Worm (Caenorhabditis elegans) whole organism, L4 larva: ENCODE results near the gene C11H1.7.

Experiments
- F44E2.7 ChIP-seq: fragments of 200-800 bp; sonication (Bioruptor generic); IDR thresholded peaks from 2 replicates; pipeline ENCODE4 v2.1.2; 2022; ENCODE audit warnings: missing genetic modification characterization, missing compliant biosample characterization
- F49E8.2 ChIP-seq: sonication (generic microtip); optimal IDR thresholded peaks from 2 replicates; lab custom pipeline; 2016; ENCODE audit warnings: missing compliant biosample characterization, mild to moderate bottlenecking, missing genetic modification characterization, borderline replicate concordance
- T26A8.4 ChIP-seq: fragments of 200-800 bp; sonication (Bioruptor generic); IDR thresholded peaks from 2 replicates; pipeline ENCODE4 v1.3.6; 2022; ENCODE audit warnings: missing genetic modification characterization, missing compliant biosample characterization
- ZK337.2 ChIP-seq: fragments of 200-800 bp; sonication (Bioruptor generic); IDR thresholded peaks from 2 replicates; pipeline ENCODE4 v1.3.6; 2022; ENCODE audit warnings: missing genetic modification reagents, missing genetic modification characterization, missing compliant biosample characterization
- aha-1 ChIP-seq: fragments of 150-350 bp; peaks from one replicate; lab custom pipeline; 2014; ENCODE audit warnings: missing biosample characterization, missing genetic modification characterization
- ceh-20 ChIP-seq: fragments of 200-800 bp; sonication (Bioruptor generic); IDR thresholded peaks from 2 replicates; pipeline ENCODE4 v1.3.6; 2022; ENCODE audit warnings: missing genetic modification reagents, missing genetic modification characterization, missing compliant biosample characterization
- ces-1 ChIP-seq: fragments of 150-350 bp; sonication (generic microtip); optimal IDR thresholded peaks from 4 replicates; lab custom pipeline; 2014; ENCODE audit warnings: missing biosample characterization, missing genetic modification reagents, missing genetic modification characterization
- ctbp-1 ChIP-seq: fragments of 200-800 bp; sonication (Bioruptor generic); IDR thresholded peaks from 2 replicates; pipeline ENCODE4 v1.3.6; 2022; ENCODE audit warnings: missing genetic modification reagents, missing genetic modification characterization, missing compliant biosample characterization
- daf-16 ChIP-seq, 3 experiments: sonication (generic microtip); optimal IDR thresholded peaks; 2 replicates each; lab custom pipeline; 2016 to 2017; ENCODE audit warnings: missing genetic modification characterization in 3 of 3, missing genetic modification reagents in 3 of 3, mild to moderate bottlenecking in 2 of 3, missing compliant biosample characterization in 2 of 3, missing biosample characterization in 1 of 3, moderate library complexity in 1 of 3
- dmd-9 ChIP-seq: fragments of 200-800 bp; sonication (Bioruptor generic); IDR thresholded peaks from 2 replicates; pipeline ENCODE4 v1.3.6; 2022; ENCODE audit warnings: missing genetic modification reagents, missing genetic modification characterization, missing compliant biosample characterization
- duxl-1 ChIP-seq: sonication (generic microtip); optimal IDR thresholded peaks from 2 replicates; lab custom pipeline; 2016; ENCODE audit warnings: mild to moderate bottlenecking, missing genetic modification characterization, moderate library complexity, missing compliant biosample characterization; ENCODE audit not compliant: poor library complexity
- dve-1 ChIP-seq: sonication (generic microtip); optimal IDR thresholded peaks from 2 replicates; lab custom pipeline; 2017; ENCODE audit warnings: antibody characterized with exemption, mild to moderate bottlenecking, missing genetic modification characterization, missing compliant biosample characterization; ENCODE audit not compliant: insufficient read depth
- egl-43 ChIP-seq: fragments of 200-800 bp; sonication (Bioruptor generic); IDR thresholded peaks from 2 replicates; pipeline ENCODE4 v1.3.6; 2022; ENCODE audit warnings: missing genetic modification reagents, missing genetic modification characterization, missing compliant biosample characterization
- fos-1 ChIP-seq: fragments of 150-350 bp; optimal IDR thresholded peaks from 2 replicates; lab custom pipeline; 2014; ENCODE audit warnings: missing biosample characterization, missing genetic modification characterization
- hif-1 ChIP-seq, 2 experiments: sonication (generic microtip); optimal IDR thresholded peaks; 2 replicates each; lab custom pipeline; 2016 to 2017; ENCODE audit warnings: missing compliant biosample characterization in 2 of 2, missing genetic modification characterization in 2 of 2, missing genetic modification reagents in 2 of 2, missing genotype in 2 of 2, mild to moderate bottlenecking in 1 of 2
- hlh-11 ChIP-seq: fragments of 200-800 bp; sonication (Bioruptor generic); optimal IDR thresholded peaks from 2 replicates; lab custom pipeline; 2018; ENCODE audit warnings: mild to moderate bottlenecking, missing genetic modification characterization, missing compliant biosample characterization
- hmg-1.1 ChIP-seq: fragments of 200-800 bp; sonication (Bioruptor generic); IDR thresholded peaks from 2 replicates; pipeline ENCODE4 v1.3.6; 2022; ENCODE audit warnings: missing genetic modification reagents, missing genetic modification characterization, missing compliant biosample characterization
- lin-1 ChIP-seq: fragments of 200-800 bp; sonication (Bioruptor generic); IDR thresholded peaks from 2 replicates; pipeline ENCODE4 v1.3.6; 2022; ENCODE audit warnings: missing genetic modification reagents, missing genetic modification characterization, missing compliant biosample characterization
- lin-13 ChIP-seq: fragments of 150-350 bp; optimal IDR thresholded peaks from 2 replicates; lab custom pipeline; 2014; ENCODE audit warnings: missing biosample characterization, missing genetic modification reagents, missing genetic modification characterization
- lin-15B ChIP-seq: fragments of 150-350 bp; sonication (generic microtip); optimal IDR thresholded peaks from 3 replicates; lab custom pipeline; 2014; ENCODE audit warnings: missing biosample characterization, missing genetic modification characterization
- lin-39 ChIP-seq: fragments of 150-350 bp; optimal IDR thresholded peaks from 2 replicates; lab custom pipeline; 2014; ENCODE audit warnings: missing biosample characterization, missing genetic modification reagents, missing genetic modification characterization
- lir-3 ChIP-seq: sonication (generic microtip); optimal IDR thresholded peaks from 2 replicates; lab custom pipeline; 2016; ENCODE audit warnings: mild to moderate bottlenecking, missing genetic modification characterization, missing compliant biosample characterization
- lsy-2 ChIP-seq, 2 experiments: fragments of 150-350 bp in 1 of 2; sonication (generic microtip) in 1 of 2; optimal IDR thresholded peaks; 2 replicates each; lab custom pipeline; 2014 to 2017; ENCODE audit warnings: missing biosample characterization in 2 of 2, missing genetic modification characterization in 2 of 2
- madf-9 ChIP-seq: fragments of 200-800 bp; sonication (Bioruptor generic); conservative IDR thresholded peaks from 2 replicates; pipeline ENCODE4 v1.3.6; 2022; ENCODE audit warnings: missing genetic modification reagents, missing genetic modification characterization, missing compliant biosample characterization
- mep-1 ChIP-seq: fragments of 150-350 bp; sonication (generic microtip); optimal IDR thresholded peaks from 3 replicates; lab custom pipeline; 2014; ENCODE audit warnings: missing biosample characterization, missing genetic modification characterization
- mes-2 ChIP-seq: sonication (generic microtip); optimal IDR thresholded peaks from 2 replicates; lab custom pipeline; 2016; ENCODE audit warnings: missing genotype, mild to moderate bottlenecking, missing genetic modification characterization, missing compliant biosample characterization; ENCODE audit not compliant: poor library complexity, severe bottlenecking
- nhr-10 ChIP-seq: fragments of 150-350 bp; optimal IDR thresholded peaks from 2 replicates; lab custom pipeline; 2014; ENCODE audit warnings: missing biosample characterization, missing genetic modification characterization
- nhr-11 ChIP-seq: fragments of 150-350 bp; optimal IDR thresholded peaks from 2 replicates; lab custom pipeline; 2014; ENCODE audit warnings: missing biosample characterization, missing genetic modification characterization
- nhr-25 ChIP-seq: sonication (generic microtip); optimal IDR thresholded peaks from 2 replicates; lab custom pipeline; 2017; ENCODE audit warnings: missing genetic modification characterization, mild to moderate bottlenecking, missing compliant biosample characterization, antibody characterized with exemption, moderate library complexity, borderline replicate concordance; ENCODE audit not compliant: insufficient read depth
- nhr-28 ChIP-seq: fragments of 150-350 bp; optimal IDR thresholded peaks from 2 replicates; lab custom pipeline; 2014; ENCODE audit warnings: missing biosample characterization, missing genetic modification characterization
- nhr-42 ChIP-seq: fragments of 200-800 bp; sonication (Bioruptor generic); IDR thresholded peaks from 2 replicates; pipeline ENCODE4 v1.3.6; 2022; ENCODE audit warnings: missing genetic modification characterization, missing compliant biosample characterization
- nhr-6 ChIP-seq: fragments of 150-350 bp; optimal IDR thresholded peaks from 2 replicates; lab custom pipeline; 2014; ENCODE audit warnings: missing biosample characterization, missing genetic modification characterization
- nhr-77 ChIP-seq: fragments of 150-350 bp; optimal IDR thresholded peaks from 2 replicates; lab custom pipeline; 2014; ENCODE audit warnings: missing biosample characterization, missing genetic modification characterization
- pha-4 ChIP-seq, 2 experiments: fragments of 150-350 bp in 1 of 2; fragments of 200-800 bp in 1 of 2; sonication (Bioruptor generic) in 1 of 2; IDR thresholded peaks in 1 of 2; optimal IDR thresholded peaks in 1 of 2; 2 replicates each; pipeline versions ENCODE4 v1.3.6 to Lab custom; 2014 to 2022; ENCODE audit warnings: missing genetic modification characterization in 2 of 2, missing genetic modification reagents in 2 of 2, missing biosample characterization in 1 of 2, missing compliant biosample characterization in 1 of 2
- rbr-2 ChIP-seq: sonication (generic microtip); optimal IDR thresholded peaks from 2 replicates; lab custom pipeline; 2016; ENCODE audit warnings: missing genotype, missing genetic modification characterization, missing compliant biosample characterization
- saeg-2 ChIP-seq: fragments of 200-800 bp; sonication (Bioruptor generic); IDR thresholded peaks from 2 replicates; pipeline ENCODE4 v1.3.6; 2022; ENCODE audit warnings: missing genetic modification reagents, missing genetic modification characterization, missing compliant biosample characterization
- set-16 ChIP-seq: fragments of 200-800 bp; sonication (Bioruptor generic); IDR thresholded peaks from 2 replicates; pipeline ENCODE4 v1.3.6; 2022; ENCODE audit warnings: missing genetic modification reagents, missing genetic modification characterization, missing compliant biosample characterization
- snpc-4 ChIP-seq: fragments of 150-350 bp; optimal IDR thresholded peaks from 2 replicates; lab custom pipeline; 2014; ENCODE audit warnings: missing biosample characterization, missing genetic modification characterization
- spr-1 ChIP-seq: sonication (generic microtip); optimal IDR thresholded peaks from 2 replicates; lab custom pipeline; 2016; ENCODE audit warnings: mild to moderate bottlenecking, missing genetic modification characterization, missing compliant biosample characterization
- tra-1 ChIP-seq: fragments of 200-800 bp; sonication (Bioruptor generic); IDR thresholded peaks from 2 replicates; pipeline ENCODE4 v1.3.6; 2022; ENCODE audit warnings: missing genetic modification reagents, missing genetic modification characterization, missing compliant biosample characterization
- unc-130 ChIP-seq: sonication (generic microtip); optimal IDR thresholded peaks from 2 replicates; lab custom pipeline; 2016; ENCODE audit warnings: missing genetic modification reagents, missing genetic modification characterization, missing compliant biosample characterization
- unc-62 ChIP-seq, 3 experiments: fragments of 150-350 bp in 1 of 3; sonication (generic microtip); optimal IDR thresholded peaks in 2 of 3; peaks in 1 of 3; 1 replicate in 1 of 3; 2 replicates in 2 of 3; lab custom pipeline; 2014 to 2017; ENCODE audit warnings: missing biosample characterization in 3 of 3, missing genetic modification characterization in 3 of 3, missing genetic modification reagents in 3 of 3, missing genotype in 1 of 3
- zfp-3 ChIP-seq: fragments of 200-800 bp; sonication (Bioruptor generic); conservative IDR thresholded peaks from 2 replicates; pipeline ENCODE4 v1.3.6; 2022; ENCODE audit warnings: missing genetic modification reagents, missing genetic modification characterization, missing compliant biosample characterization

The C11H1.7 gene

ce11 chrX:14292632-14293031, 34.6 kb upstream of the C11H1.7 start:
- TF ChIP-seq lin-39 (tag; lab: Kevin White, UChicago) (no peak), set-16 (GFP tag; lab: Robert Waterston, UW) (peak; percentile 22; the same call in 1 of the 2 replicates), daf-16 (GFP tag; optimal IDR thresholded peaks at IDR 0.05; lab: Kevin White, UChicago) (peak in 1 of 2 experiments; percentile 72), daf-16 (tag; optimal IDR thresholded peaks at IDR 0.05; lab: Kevin White, UChicago) (no peak), lin-15B (tag; lab: Kevin White, UChicago) (no peak), hlh-11 (tag; lab: Kevin White, UChicago) (peak; percentile 29), aha-1 (tag; lab: Kevin White, UChicago) (peak; percentile 47), nhr-11 (tag; lab: Kevin White, UChicago) (peak; percentile 19)

ce11 chrX:14296559-14296958, 30.6 kb upstream of the C11H1.7 start, which contains the start of gene madd-3:
madd-3 (minus strand) TSS chrX:14296659.
- TF ChIP-seq set-16 (GFP tag; lab: Robert Waterston, UW): no peak
- TF ChIP-seq pha-4 (GFP tag; IDR thresholded peaks at IDR 0.05; lab: Robert Waterston, UW): no peak
- TF ChIP-seq pha-4 (tag; optimal IDR thresholded peaks at IDR 0.05; lab: Kevin White, UChicago): no peak
- TF ChIP-seq nhr-10: no peak
- no peak for TF ChIP-seq snpc-4 (tag; lab: Kevin White, UChicago)
- no peak for TF ChIP-seq ctbp-1
- TF ChIP-seq madf-9 (GFP tag; lab: Robert Waterston, UW): no peak
- no peak for TF ChIP-seq egl-43 (GFP tag; lab: Robert Waterston, UW)
- TF ChIP-seq nhr-42 (GFP tag; lab: Robert Waterston, UW): no peak
- no peak for TF ChIP-seq nhr-11 (tag; lab: Kevin White, UChicago)
- TF ChIP-seq hmg-1.1: no peak
- TF ChIP-seq aha-1 (tag; lab: Kevin White, UChicago): no peak
- TF ChIP-seq, all 104 proteins: peak for 0

- TF ChIP-seq rbr-2 (tag; lab: Kevin White, UChicago): peak; percentile 78
- TF ChIP-seq lin-13 (GFP tag; lab: Kevin White, UChicago): no peak
- TF ChIP-seq egl-43 (GFP tag; lab: Robert Waterston, UW): peak; percentile 79
- peak; percentile 34 to 65 for TF ChIP-seq hif-1 (tag; optimal IDR thresholded peaks at IDR 0.05; lab: Kevin White, UChicago)
- peak; percentile 72 for TF ChIP-seq mes-2
- TF ChIP-seq lsy-2 (tag; optimal IDR thresholded peaks at IDR 0.05; lab: Kevin White, UChicago): peak; percentile 63 to 71
- no peak for TF ChIP-seq ZK337.2 (GFP tag; lab: Robert Waterston, UW)
- TF ChIP-seq nhr-6 (tag; lab: Kevin White, UChicago): peak; percentile 84
- TF ChIP-seq madf-9 (GFP tag; lab: Robert Waterston, UW): peak; percentile 46; the same call in 1 of the 2 replicates
- no peak for TF ChIP-seq zfp-3 (GFP tag; lab: Robert Waterston, UW)
- TF ChIP-seq ceh-20 (GFP tag; lab: Robert Waterston, UW): peak; percentile 79
- no peak for TF ChIP-seq unc-130
- no peak for TF ChIP-seq saeg-2
- TF ChIP-seq ces-1 (GFP tag; lab: Kevin White, UChicago): no peak
- peak; percentile 69 for TF ChIP-seq duxl-1 (tag; lab: Kevin White, UChicago)
- TF ChIP-seq spr-1: peak; percentile 31
- TF ChIP-seq T26A8.4: 0 out of 2 replicates have a peak, but pooled peaks have one; percentile 61
- no peak for TF ChIP-seq lir-3 (tag; lab: Kevin White, UChicago)
- peak; percentile 76 for TF ChIP-seq nhr-25 (tag; lab: Kevin White, UChicago)
- no peak for TF ChIP-seq fos-1 (tag; lab: Kevin White, UChicago)
- no peak for TF ChIP-seq F44E2.7 (GFP tag; lab: Robert Waterston, UW)
- TF ChIP-seq unc-62 (GFP tag; optimal IDR thresholded peaks at IDR 0.05 in 1 of 2; lab: Kevin White, UChicago): peak in 1 of 2 experiments; percentile 99
- TF ChIP-seq unc-62 (tag; optimal IDR thresholded peaks at IDR 0.05; lab: Kevin White, UChicago): no peak
- no peak for TF ChIP-seq F49E8.2 (tag; lab: Kevin White, UChicago)
- peak; percentile 14 for TF ChIP-seq nhr-77 (tag; lab: Kevin White, UChicago)
- 0 out of 2 replicates have a peak, but pooled peaks have one; percentile 21 for TF ChIP-seq tra-1 (GFP tag; lab: Robert Waterston, UW)
- TF ChIP-seq lin-1 (GFP tag; lab: Robert Waterston, UW): peak; percentile 29; the same call in 1 of the 2 replicates
- TF ChIP-seq mep-1 (tag; lab: Kevin White, UChicago): peak; percentile 86
- peak; percentile 78 for TF ChIP-seq dve-1 (tag; lab: Kevin White, UChicago)
- TF ChIP-seq pha-4 (GFP tag; IDR thresholded peaks at IDR 0.05; lab: Robert Waterston, UW): no peak
- TF ChIP-seq pha-4 (tag; optimal IDR thresholded peaks at IDR 0.05; lab: Kevin White, UChicago): peak; percentile 10
- TF ChIP-seq ctbp-1: peak; percentile 63; the same call in 1 of the 2 replicates
- TF ChIP-seq nhr-28 (tag; lab: Kevin White, UChicago): peak; percentile 47
- peak; percentile 82 for TF ChIP-seq hlh-11 (tag; lab: Kevin White, UChicago)
- TF ChIP-seq dmd-9: no peak
Observed at ce11 chrX:14297209-14297608, 30.0 kb upstream of the C11H1.7 start.
